Fruit fly (Drosophila melanogaster) whole organism, embryonic: ENCODE results near the gene CG8176.
A peak's percentile ranks its signal among the peaks of the same experiment; 100 is the strongest.

Source experiments
- ATbp ChIP-seq: fragments of 200-800 bp; sonication (Bioruptor generic); optimal IDR thresholded peaks from 2 replicates; lab custom pipeline; 2017; ENCODE audit warnings: missing biosample characterization, mild to moderate bottlenecking, missing genetic modification characterization, missing genetic modification reagents
- Atf6 ChIP-seq: fragments of 200-800 bp; sonication (Bioruptor generic); IDR thresholded peaks from 2 replicates; pipeline ENCODE4 v1.3.6; 2022; ENCODE audit warnings: missing biosample characterization, missing genetic modification characterization
- CG10565 ChIP-seq: fragments of 200-800 bp; sonication (Bioruptor generic); optimal IDR thresholded peaks from 3 replicates; lab custom pipeline; 2016; ENCODE audit warnings: missing biosample characterization, mild to moderate bottlenecking, missing genetic modification characterization
- CG11085 ChIP-seq: fragments of 200-800 bp; sonication (Bioruptor generic); IDR thresholded peaks from 2 replicates; pipeline ENCODE4 v1.3.6; 2022; ENCODE audit warnings: missing biosample characterization, missing genetic modification characterization
- CG12219 ChIP-seq: fragments of 200-800 bp; sonication (Bioruptor generic); optimal IDR thresholded peaks from 3 replicates; lab custom pipeline; 2018; ENCODE audit warnings: missing biosample characterization, mild to moderate bottlenecking, missing genetic modification characterization
- CG1233 ChIP-seq: fragments of 200-800 bp; sonication (Bioruptor generic); optimal IDR thresholded peaks from 4 replicates; lab custom pipeline; 2018; ENCODE audit warnings: missing biosample characterization, mild to moderate bottlenecking, missing genetic modification characterization
- CG13287 ChIP-seq: fragments of 200-800 bp; sonication (Bioruptor generic); IDR thresholded peaks from 2 replicates; pipeline ENCODE4 v1.3.6; 2022; ENCODE audit warnings: missing biosample characterization, missing genetic modification characterization; ENCODE audit not compliant: partially characterized antibody
- CG2120 ChIP-seq: fragments of 200-800 bp; sonication (Bioruptor generic); optimal IDR thresholded peaks from 3 replicates; lab custom pipeline; 2016; ENCODE audit warnings: missing biosample characterization, missing genetic modification characterization
- CG31224 ChIP-seq: fragments of 200-800 bp; sonication (Bioruptor generic); IDR thresholded peaks from 2 replicates; pipeline ENCODE4 v1.3.6; 2022; ENCODE audit warnings: missing biosample characterization, missing genetic modification characterization
- CG33213 ChIP-seq: fragments of 200-800 bp; sonication (Bioruptor generic); optimal IDR thresholded peaks from 3 replicates; lab custom pipeline; 2016; ENCODE audit warnings: missing biosample characterization, missing genetic modification characterization
- CG3407 ChIP-seq: fragments of 200-800 bp; sonication (Bioruptor generic); optimal IDR thresholded peaks from 2 replicates; lab custom pipeline; 2018; ENCODE audit warnings: missing biosample characterization, mild to moderate bottlenecking, missing genetic modification characterization
- CG42726 ChIP-seq: fragments of 200-800 bp; sonication (Bioruptor generic); IDR thresholded peaks from 2 replicates; pipeline ENCODE4 v1.3.6; 2022; ENCODE audit warnings: missing biosample characterization, missing genetic modification characterization; ENCODE audit not compliant: partially characterized antibody
- CG4282 ChIP-seq: fragments of 200-800 bp; sonication (Bioruptor generic); optimal IDR thresholded peaks from 2 replicates; lab custom pipeline; 2016; ENCODE audit warnings: missing biosample characterization, missing genetic modification characterization
- CG4617 ChIP-seq: fragments of 200-800 bp; sonication (Bioruptor generic); optimal IDR thresholded peaks from 3 replicates; lab custom pipeline; 2016; ENCODE audit warnings: missing biosample characterization, missing genetic modification characterization, borderline replicate concordance
- CG6272 ChIP-seq: fragments of 200-800 bp; sonication (Bioruptor generic); IDR thresholded peaks from 2 replicates; pipeline ENCODE4 v1.3.6; 2022; ENCODE audit warnings: missing biosample characterization, missing genetic modification characterization
- CG7372 ChIP-seq: fragments of 200-800 bp; sonication (Bioruptor generic); IDR thresholded peaks from 2 replicates; pipeline ENCODE4 v1.3.6; 2022; ENCODE audit warnings: missing biosample characterization, missing genetic modification characterization
- CG9609 ChIP-seq: fragments of 200-800 bp; sonication (Bioruptor generic); optimal IDR thresholded peaks from 3 replicates; lab custom pipeline; 2016; ENCODE audit warnings: missing biosample characterization, missing genetic modification characterization
- CG9797 ChIP-seq: fragments of 200-800 bp; sonication (Bioruptor generic); optimal IDR thresholded peaks from 3 replicates; lab custom pipeline; 2018; ENCODE audit warnings: missing biosample characterization, mild to moderate bottlenecking, missing genetic modification characterization
- CG9876 ChIP-seq: fragments of 200-800 bp; sonication (Bioruptor generic); optimal IDR thresholded peaks from 2 replicates; lab custom pipeline; 2016; ENCODE audit warnings: missing biosample characterization, missing genetic modification characterization
- Camta ChIP-seq: fragments of 200-800 bp; sonication (Bioruptor generic); optimal IDR thresholded peaks from 2 replicates; lab custom pipeline; 2016; ENCODE audit warnings: missing biosample characterization, missing genetic modification characterization
- D19A ChIP-seq: fragments of 200-800 bp; optimal IDR thresholded peaks from 3 replicates; lab custom pipeline; 2019; ENCODE audit warnings: missing biosample characterization, mild to moderate bottlenecking, missing genetic modification characterization, moderate library complexity
- D19B ChIP-seq: fragments of 200-800 bp; sonication (Bioruptor generic); optimal IDR thresholded peaks from 2 replicates; lab custom pipeline; 2017; ENCODE audit warnings: missing biosample characterization, mild to moderate bottlenecking, missing genetic modification characterization
- ERR ChIP-seq: fragments of 200-800 bp; sonication (Bioruptor generic); optimal IDR thresholded peaks from 2 replicates; lab custom pipeline; 2016; ENCODE audit warnings: missing biosample characterization, missing genetic modification characterization
- Eip74EF ChIP-seq, 2 experiments: fragments of 200-800 bp in 1 of 2; fragments of >200 bp in 1 of 2; sonication (Bioruptor generic) in 1 of 2; optimal IDR thresholded peaks; 2 replicates each; lab custom pipeline; 2017 to 2019; ENCODE audit warnings: missing biosample characterization in 2 of 2, missing genetic modification characterization in 2 of 2, mild to moderate bottlenecking in 1 of 2, moderate library complexity in 1 of 2
- Elba2 ChIP-seq: fragments of 200-800 bp; sonication (Bioruptor generic); optimal IDR thresholded peaks from 3 replicates; lab custom pipeline; 2016; ENCODE audit warnings: missing biosample characterization, missing genetic modification characterization
- Ets65A ChIP-seq: fragments of 200-800 bp; sonication (Bioruptor generic); peaks from one replicate; lab custom pipeline; 2016; ENCODE audit warnings: missing biosample characterization, missing genetic modification characterization
- Hmx ChIP-seq: fragments of 200-800 bp; sonication (Bioruptor generic); optimal IDR thresholded peaks from 2 replicates; lab custom pipeline; 2016; ENCODE audit warnings: missing biosample characterization, missing genetic modification characterization
- Lhr ChIP-seq: fragments of 200-800 bp; sonication (Bioruptor generic); optimal IDR thresholded peaks from 3 replicates; lab custom pipeline; 2017; ENCODE audit warnings: mild to moderate bottlenecking, missing biosample characterization, missing genetic modification reagents, missing genetic modification characterization
- Meics ChIP-seq: fragments of 200-800 bp; sonication (Bioruptor generic); optimal IDR thresholded peaks from 2 replicates; lab custom pipeline; 2017; ENCODE audit warnings: missing biosample characterization, mild to moderate bottlenecking, missing genetic modification characterization
- Nf-YA ChIP-seq: fragments of 200-800 bp; sonication (Bioruptor generic); IDR thresholded peaks from 2 replicates; pipeline ENCODE4 v1.3.6; 2022; ENCODE audit warnings: missing biosample characterization, missing genetic modification characterization
- Nf-YC ChIP-seq: fragments of 200-800 bp; optimal IDR thresholded peaks from 3 replicates; lab custom pipeline; 2019; ENCODE audit warnings: missing biosample characterization, mild to moderate bottlenecking, missing genetic modification characterization, moderate library complexity
- NfI ChIP-seq: fragments of 200-800 bp; sonication (Bioruptor generic); optimal IDR thresholded peaks from 3 replicates; lab custom pipeline; 2018; ENCODE audit warnings: missing biosample characterization, mild to moderate bottlenecking, missing genetic modification characterization, moderate library complexity
- Pdp1 ChIP-seq, 2 experiments: fragments of 200-800 bp; sonication (Bioruptor generic); optimal IDR thresholded peaks; 3 replicates each; lab custom pipeline; 2016; ENCODE audit warnings: missing biosample characterization in 2 of 2, missing genetic modification characterization in 2 of 2, mild to moderate bottlenecking in 1 of 2, moderate library complexity in 1 of 2
- Rx ChIP-seq: fragments of 200-800 bp; sonication (Bioruptor generic); IDR thresholded peaks from 2 replicates; pipeline ENCODE4 v1.3.6; 2022; ENCODE audit warnings: missing biosample characterization, missing genetic modification characterization
- Usf ChIP-seq: fragments of 200-800 bp; sonication (Bioruptor generic); optimal IDR thresholded peaks from 2 replicates; lab custom pipeline; 2017; ENCODE audit warnings: missing genotype, missing biosample characterization, missing genetic modification characterization
- chm ChIP-seq: fragments of 200-800 bp; sonication (Bioruptor generic); IDR thresholded peaks from 2 replicates; pipeline ENCODE4 v1.3.6; 2022; ENCODE audit warnings: missing biosample characterization, missing genetic modification characterization
- crc ChIP-seq: fragments of 200-800 bp; sonication (Bioruptor generic); optimal IDR thresholded peaks from 2 replicates; lab custom pipeline; 2016; ENCODE audit warnings: missing biosample characterization, missing genetic modification characterization
- cwo ChIP-seq: fragments of 200-800 bp; sonication (Bioruptor generic); optimal IDR thresholded peaks from 3 replicates; lab custom pipeline; 2017; ENCODE audit warnings: missing biosample characterization, missing genetic modification characterization, mild to moderate bottlenecking, moderate library complexity, missing genetic modification reagents
- exex ChIP-seq: fragments of 200-800 bp; sonication (Bioruptor generic); optimal IDR thresholded peaks from 4 replicates; lab custom pipeline; 2018; ENCODE audit warnings: missing biosample characterization, mild to moderate bottlenecking, missing genetic modification characterization, moderate library complexity
- fd3F ChIP-seq: fragments of 200-800 bp; sonication (Bioruptor generic); optimal IDR thresholded peaks from 2 replicates; lab custom pipeline; 2018; ENCODE audit warnings: missing biosample characterization, mild to moderate bottlenecking, missing genetic modification characterization, moderate library complexity
- gt ChIP-seq: fragments of 200-800 bp; sonication (Bioruptor generic); IDR thresholded peaks from 2 replicates; pipeline ENCODE4 v1.3.6; 2022; ENCODE audit warnings: missing biosample characterization, missing genetic modification characterization
- onecut ChIP-seq: fragments of 200-800 bp; sonication (Bioruptor generic); IDR thresholded peaks from 2 replicates; pipeline ENCODE4 v1.3.6; 2022; ENCODE audit warnings: missing biosample characterization, missing genetic modification characterization
- sna ChIP-seq: fragments of 200-800 bp; sonication (Bioruptor generic); IDR thresholded peaks from 2 replicates; pipeline ENCODE4 v1.3.6; 2022; ENCODE audit warnings: missing biosample characterization, missing genetic modification characterization; ENCODE audit not compliant: partially characterized antibody
- tll ChIP-seq, 2 experiments: fragments of 200-800 bp in 1 of 2; fragments of >200 bp in 1 of 2; sonication (Bioruptor generic) in 1 of 2; optimal IDR thresholded peaks; 2 replicates each; lab custom pipeline; 2017 to 2019; ENCODE audit warnings: missing biosample characterization in 2 of 2, missing genetic modification characterization in 2 of 2, mild to moderate bottlenecking in 1 of 2, moderate library complexity in 1 of 2
- trh ChIP-seq: fragments of 200-800 bp; sonication (Bioruptor generic); optimal IDR thresholded peaks from 2 replicates; lab custom pipeline; 2016; ENCODE audit warnings: missing biosample characterization, missing genetic modification characterization
- tup ChIP-seq: fragments of 200-800 bp; sonication (Bioruptor generic); optimal IDR thresholded peaks from 2 replicates; lab custom pipeline; 2016; ENCODE audit warnings: missing biosample characterization, mild to moderate bottlenecking, missing genetic modification characterization, moderate library complexity
- unpg ChIP-seq: fragments of 200-800 bp; sonication (Bioruptor generic); optimal IDR thresholded peaks from 3 replicates; lab custom pipeline; 2018; ENCODE audit warnings: missing biosample characterization, mild to moderate bottlenecking, missing genetic modification characterization, moderate library complexity
- zen2 ChIP-seq: fragments of 200-800 bp; sonication (Bioruptor generic); IDR thresholded peaks from 3 replicates; pipeline ENCODE4 v1.3.6; 2022; ENCODE audit warnings: missing biosample characterization, missing genetic modification characterization; ENCODE audit not compliant: partially characterized antibody

CG8176 gene

dm6 chr3R:9563240-9563992 is 47.6 kb downstream of the CG8176 start, which contains the start of the genes CG9393 and Vps45 (continued):
- no peak for TF ChIP-seq D19B (GFP tag; lab: Kevin White, UChicago)
- TF ChIP-seq crc, result no peak
- peak; percentile 25 for TF ChIP-seq tup (GFP tag; lab: Kevin White, UChicago)
- no peak for TF ChIP-seq Eip74EF (GFP tag; optimal IDR thresholded peaks at IDR 0.05; lab: Kevin White, UChicago)
- TF ChIP-seq CG4282, result no peak
- TF ChIP-seq Nf-YA (GFP tag; lab: Robert Waterston, UW), result no peak
- TF ChIP-seq Usf (GFP tag; lab: Kevin White, UChicago), result no peak
- TF ChIP-seq CG42726 (GFP tag; lab: Robert Waterston, UW), result peak; percentile 82
- TF ChIP-seq CG11085, result peak; percentile 49; the same call in 1 of the 2 replicates
- TF ChIP-seq cwo (GFP tag; lab: Kevin White, UChicago), result peak; percentile 8
- peak; percentile 15 for TF ChIP-seq CG1233 (GFP tag; lab: Kevin White, UChicago)
- no peak for TF ChIP-seq D19A (tag; lab: Kevin White, UChicago)
- TF ChIP-seq Lhr (GFP tag; lab: Kevin White, UChicago), result no peak
- TF ChIP-seq Rx (GFP tag; lab: Robert Waterston, UW), result 0 out of 2 replicates have a peak, but pooled peaks have one; percentile 23
- peak; percentile 12 for TF ChIP-seq CG9876 (GFP tag; lab: Kevin White, UChicago)
- TF ChIP-seq CG33213, result peak; percentile 12
- TF ChIP-seq Meics (GFP tag; lab: Kevin White, UChicago), result no peak
- TF ChIP-seq CG2120 (GFP tag; lab: Kevin White, UChicago), result peak; percentile 88
- TF ChIP-seq fd3F (GFP tag; lab: Kevin White, UChicago), result peak; percentile 48
- peak; percentile 32 for TF ChIP-seq CG9609 (GFP tag; lab: Kevin White, UChicago)
- TF ChIP-seq NfI (GFP tag; lab: Kevin White, UChicago), result peak; percentile 58
- TF ChIP-seq onecut, result 0 out of 2 replicates have a peak, but pooled peaks have one; percentile 18
- no peak for TF ChIP-seq gt (GFP tag; lab: Robert Waterston, UW)
- no peak for TF ChIP-seq CG12219
- TF ChIP-seq CG13287 (GFP tag; lab: Robert Waterston, UW), result peak; percentile 97
- peak; percentile 97 for TF ChIP-seq Ets65A
- TF ChIP-seq Elba2 (GFP tag; lab: Kevin White, UChicago), result peak; percentile 13
- TF ChIP-seq exex, result peak; percentile 46
- TF ChIP-seq trh (GFP tag; lab: Kevin White, UChicago), result peak; percentile 16
- no peak for TF ChIP-seq CG31224 (GFP tag; lab: Robert Waterston, UW)
- TF ChIP-seq Atf6 (GFP tag; lab: Robert Waterston, UW), result no peak; the same call in 1 of the 2 replicates
- peak; percentile 54 for TF ChIP-seq Camta (GFP tag; lab: Kevin White, UChicago)
- TF ChIP-seq CG9797 (GFP tag; lab: Kevin White, UChicago), result peak; percentile 53
- TF ChIP-seq zen2 (GFP tag; lab: Robert Waterston, UW), result peak; percentile 81
- no peak for TF ChIP-seq unpg (GFP tag; lab: Kevin White, UChicago)
- TF ChIP-seq CG7372, result peak; percentile 40; the same call in 1 of the 2 replicates
- peak; percentile 68 to 94 for TF ChIP-seq Pdp1 (GFP tag; optimal IDR thresholded peaks at IDR 0.05; lab: Kevin White, UChicago)
- peak; percentile 70; the same call in 1 of the 2 replicates for TF ChIP-seq CG6272 (GFP tag; lab: Robert Waterston, UW)
- TF ChIP-seq Hmx (GFP tag; lab: Kevin White, UChicago), result no peak
- no peak for TF ChIP-seq ATbp (GFP tag; lab: Kevin White, UChicago)
- no peak for TF ChIP-seq CG10565 (GFP tag; lab: Kevin White, UChicago)
- TF ChIP-seq sna (GFP tag; lab: Robert Waterston, UW), result peak; percentile 90
- TF ChIP-seq Nf-YC, result peak; percentile 64
- TF ChIP-seq ERR (GFP tag; lab: Kevin White, UChicago), result no peak
- no peak for TF ChIP-seq CG3407
- TF ChIP-seq tll (GFP tag; optimal IDR thresholded peaks at IDR 0.05; lab: Kevin White, UChicago), result peak in 1 of 2 experiments; percentile 78
- peak; percentile 75 for TF ChIP-seq CG4617 (GFP tag; lab: Kevin White, UChicago)
- TF ChIP-seq chm (GFP tag; lab: Robert Waterston, UW), result no peak; the same call in 1 of the 2 replicates
